Fruit fly (Drosophila melanogaster) whole organism, embryonic: Measurements from ENCODE around the gene Ankrd49.

Source experiments
- Antp ChIP-seq: fragments of 200-800 bp; sonication (Bioruptor generic); optimal IDR thresholded peaks from 3 replicates; lab custom pipeline; 2016; ENCODE audit warnings: missing biosample characterization, missing genetic modification characterization
- Asciz ChIP-seq: fragments of 200-800 bp; sonication (Bioruptor generic); optimal IDR thresholded peaks from 2 replicates; lab custom pipeline; 2017; ENCODE audit warnings: missing biosample characterization, mild to moderate bottlenecking, missing genetic modification characterization, missing genetic modification reagents
- Atf-2 ChIP-seq: fragments of 200-800 bp; sonication (Bioruptor generic); optimal IDR thresholded peaks from 2 replicates; lab custom pipeline; 2016; ENCODE audit warnings: missing biosample characterization, missing genetic modification characterization
- Awh ChIP-seq: fragments of 200-800 bp; sonication (Bioruptor generic); IDR thresholded peaks from 2 replicates; pipeline ENCODE4, ENCODE4 v1.3.6; 2022; ENCODE audit warnings: missing biosample characterization, missing genetic modification characterization
- CG12219 ChIP-seq: fragments of 200-800 bp; sonication (Bioruptor generic); optimal IDR thresholded peaks from 3 replicates; lab custom pipeline; 2018; ENCODE audit warnings: missing biosample characterization, mild to moderate bottlenecking, missing genetic modification characterization
- CG13123 ChIP-seq: fragments of 200-800 bp; sonication (Bioruptor generic); optimal IDR thresholded peaks from 2 replicates; lab custom pipeline; 2016; ENCODE audit warnings: missing biosample characterization, missing genetic modification characterization
- CG14441 ChIP-seq: fragments of 200-800 bp; sonication (Bioruptor generic); IDR thresholded peaks from 2 replicates; pipeline ENCODE4 v1.3.6; 2022; ENCODE audit warnings: missing biosample characterization, missing genetic modification characterization
- CG15696 ChIP-seq: fragments of 200-800 bp; sonication (Bioruptor generic); optimal IDR thresholded peaks from 2 replicates; lab custom pipeline; 2019; ENCODE audit warnings: missing biosample characterization, mild to moderate bottlenecking, missing genetic modification characterization, moderate library complexity
- CG1602 ChIP-seq: fragments of 200-800 bp; sonication (Bioruptor generic); optimal IDR thresholded peaks from 3 replicates; lab custom pipeline; 2016; ENCODE audit warnings: missing biosample characterization, missing genetic modification characterization
- CG1603 ChIP-seq: fragments of 200-800 bp; sonication (Bioruptor generic); optimal IDR thresholded peaks from 2 replicates; lab custom pipeline; 2019; ENCODE audit warnings: missing biosample characterization, mild to moderate bottlenecking, missing genetic modification characterization, moderate library complexity
- CG17359 ChIP-seq: fragments of 200-800 bp; sonication (Bioruptor generic); optimal IDR thresholded peaks from 3 replicates; lab custom pipeline; 2018; ENCODE audit warnings: missing biosample characterization, mild to moderate bottlenecking, missing genetic modification characterization, moderate library complexity
- CG17612 ChIP-seq: fragments of 200-800 bp; sonication (Bioruptor generic); IDR thresholded peaks from 2 replicates; pipeline ENCODE4 v1.3.6; 2022; ENCODE audit warnings: missing biosample characterization, missing genetic modification characterization
- CG18619 ChIP-seq: fragments of 200-800 bp; sonication (Bioruptor generic); optimal IDR thresholded peaks from 3 replicates; lab custom pipeline; 2017; ENCODE audit warnings: missing biosample characterization, mild to moderate bottlenecking, missing genetic modification characterization
- CG2116 ChIP-seq: fragments of 200-800 bp; sonication (Bioruptor generic); optimal IDR thresholded peaks from 3 replicates; lab custom pipeline; 2018; ENCODE audit warnings: missing biosample characterization, mild to moderate bottlenecking, missing genetic modification characterization
- CG2889 ChIP-seq: fragments of 200-800 bp; sonication (Bioruptor generic); IDR thresholded peaks from 3 replicates; pipeline ENCODE4 v1.3.6; 2022; ENCODE audit warnings: missing biosample characterization, missing genetic modification characterization
- CG3838 ChIP-seq: fragments of 200-800 bp; sonication (Bioruptor generic); optimal IDR thresholded peaks from 3 replicates; lab custom pipeline; 2016; ENCODE audit warnings: missing biosample characterization, missing genetic modification characterization
- CG6654 ChIP-seq: fragments of 200-800 bp; sonication (Bioruptor generic); optimal IDR thresholded peaks from 2 replicates; lab custom pipeline; 2017; ENCODE audit warnings: missing biosample characterization, mild to moderate bottlenecking, missing genetic modification characterization
- CG7928 ChIP-seq: fragments of 200-800 bp; sonication (Bioruptor generic); optimal IDR thresholded peaks from 2 replicates; lab custom pipeline; 2017; ENCODE audit warnings: missing biosample characterization, mild to moderate bottlenecking, missing genetic modification characterization
- CG9817 ChIP-seq: fragments of 200-800 bp; sonication (Bioruptor generic); optimal IDR thresholded peaks from 2 replicates; lab custom pipeline; 2018; ENCODE audit warnings: missing biosample characterization, mild to moderate bottlenecking, missing genetic modification characterization, moderate library complexity
- CTCF ChIP-seq: fragments of 200-800 bp; sonication (Bioruptor generic); optimal IDR thresholded peaks from 2 replicates; lab custom pipeline; 2017; ENCODE audit warnings: missing biosample characterization, mild to moderate bottlenecking, missing genetic modification characterization, moderate library complexity
- Chrac-16 ChIP-seq: fragments of 200-800 bp; sonication (Bioruptor generic); optimal IDR thresholded peaks from 3 replicates; lab custom pipeline; 2016; ENCODE audit warnings: missing biosample characterization, missing genetic modification characterization
- D19A ChIP-seq: fragments of 200-800 bp; optimal IDR thresholded peaks from 3 replicates; lab custom pipeline; 2019; ENCODE audit warnings: missing biosample characterization, mild to moderate bottlenecking, missing genetic modification characterization, moderate library complexity
- D19B ChIP-seq: fragments of 200-800 bp; sonication (Bioruptor generic); optimal IDR thresholded peaks from 2 replicates; lab custom pipeline; 2017; ENCODE audit warnings: missing biosample characterization, mild to moderate bottlenecking, missing genetic modification characterization
- Ets65A ChIP-seq: fragments of 200-800 bp; sonication (Bioruptor generic); peaks from one replicate; lab custom pipeline; 2016; ENCODE audit warnings: missing biosample characterization, missing genetic modification characterization
- H15 ChIP-seq: fragments of 200-800 bp; sonication (Bioruptor generic); IDR thresholded peaks from 3 replicates; pipeline ENCODE4 v1.3.6; 2022; ENCODE audit warnings: missing biosample characterization, missing genetic modification characterization
- HHEX ChIP-seq: fragments of 200-800 bp; sonication (Bioruptor generic); optimal IDR thresholded peaks from 3 replicates; lab custom pipeline; 2017; ENCODE audit warnings: missing biosample characterization, mild to moderate bottlenecking, missing genetic modification characterization, missing genetic modification reagents
- Hey ChIP-seq: fragments of 200-800 bp; sonication (Bioruptor generic); optimal IDR thresholded peaks from 3 replicates; lab custom pipeline; 2018; ENCODE audit warnings: missing biosample characterization, mild to moderate bottlenecking, missing genetic modification characterization
- Hr39 ChIP-seq: fragments of >200 bp; optimal IDR thresholded peaks from 2 replicates; lab custom pipeline; 2017
- Kr ChIP-seq: fragments of 200-800 bp; sonication (Bioruptor generic); optimal IDR thresholded peaks from 2 replicates; lab custom pipeline; 2017; ENCODE audit warnings: missing biosample characterization, mild to moderate bottlenecking, missing genetic modification characterization
- NC2α ChIP-seq: fragments of 200-800 bp; sonication (Bioruptor generic); optimal IDR thresholded peaks from 2 replicates; lab custom pipeline; 2016; ENCODE audit warnings: missing biosample characterization, missing genetic modification characterization
- Ravus ChIP-seq: fragments of 200-800 bp; sonication (Bioruptor generic); IDR thresholded peaks from 2 replicates; pipeline ENCODE4 v1.3.6; 2022; ENCODE audit warnings: missing biosample characterization, missing genetic modification characterization
- Sry-β ChIP-seq: fragments of 200-800 bp; sonication (Bioruptor generic); optimal IDR thresholded peaks from 2 replicates; lab custom pipeline; 2018; ENCODE audit warnings: missing biosample characterization, mild to moderate bottlenecking, missing genetic modification characterization, moderate library complexity
- Trl ChIP-seq, 3 experiments: fragments of >200 bp in 2 of 3; fragments of 200-800 bp in 1 of 3; sonication (Bioruptor generic) in 1 of 3; optimal IDR thresholded peaks; 2 replicates in 1 of 3; 3 replicates in 2 of 3; lab custom pipeline; 2016 to 2017; ENCODE audit warnings: missing biosample characterization in 1 of 3, missing genetic modification characterization in 1 of 3
- bbx ChIP-seq: fragments of 200-800 bp; sonication (Bioruptor generic); IDR thresholded peaks from 2 replicates; pipeline ENCODE4 v1.3.6; 2022; ENCODE audit warnings: missing biosample characterization, missing genetic modification characterization; ENCODE audit not compliant: partially characterized antibody
- bigmax ChIP-seq: fragments of 200-800 bp; sonication (Bioruptor generic); optimal IDR thresholded peaks from 2 replicates; lab custom pipeline; 2018; ENCODE audit warnings: missing biosample characterization, mild to moderate bottlenecking, missing genetic modification characterization
- br ChIP-seq: fragments of >200 bp; optimal IDR thresholded peaks from 2 replicates; lab custom pipeline; 2017
- cato ChIP-seq: fragments of 200-800 bp; sonication (Bioruptor generic); optimal IDR thresholded peaks from 2 replicates; lab custom pipeline; 2016; ENCODE audit warnings: missing biosample characterization, missing genetic modification characterization, borderline replicate concordance
- chinmo ChIP-seq: fragments of 200-800 bp; sonication (Bioruptor generic); IDR thresholded peaks from 4 replicates; pipeline ENCODE4 v1.3.6; 2022; ENCODE audit warnings: missing biosample characterization, missing genetic modification characterization; ENCODE audit not compliant: partially characterized antibody
- dmrt99B ChIP-seq: fragments of 200-800 bp; sonication (Bioruptor generic); optimal IDR thresholded peaks from 2 replicates; lab custom pipeline; 2018; ENCODE audit warnings: missing biosample characterization, mild to moderate bottlenecking, missing genetic modification characterization, moderate library complexity
- dysf ChIP-seq: fragments of 200-800 bp; sonication (Bioruptor generic); IDR thresholded peaks from 3 replicates; pipeline ENCODE4 v1.3.6; 2022; ENCODE audit warnings: missing biosample characterization, missing genetic modification characterization
- eyg ChIP-seq: fragments of 200-800 bp; sonication (Bioruptor generic); optimal IDR thresholded peaks from 3 replicates; lab custom pipeline; 2016; ENCODE audit warnings: missing biosample characterization, missing genetic modification characterization
- fd96Cb ChIP-seq: fragments of 200-800 bp; sonication (Bioruptor generic); optimal IDR thresholded peaks from 2 replicates; lab custom pipeline; 2018; ENCODE audit warnings: missing biosample characterization, mild to moderate bottlenecking, missing genetic modification characterization, moderate library complexity
- kah ChIP-seq: fragments of 200-800 bp; sonication (Bioruptor generic); optimal IDR thresholded peaks from 2 replicates; lab custom pipeline; 2018; ENCODE audit warnings: missing biosample characterization, mild to moderate bottlenecking, missing genetic modification characterization
- lilli ChIP-seq: fragments of 200-800 bp; sonication (Bioruptor generic); optimal IDR thresholded peaks from 3 replicates; lab custom pipeline; 2016; ENCODE audit warnings: missing biosample characterization, missing genetic modification characterization
- peb ChIP-seq: fragments of 200-800 bp; sonication (Bioruptor generic); IDR thresholded peaks from 2 replicates; pipeline ENCODE4 v1.3.6; 2022; ENCODE audit warnings: missing biosample characterization, missing genetic modification characterization
- psq ChIP-seq: fragments of 200-800 bp; sonication (Bioruptor generic); optimal IDR thresholded peaks from 2 replicates; lab custom pipeline; 2017; ENCODE audit warnings: missing biosample characterization, missing genetic modification characterization
- run ChIP-seq: fragments of 200-800 bp; sonication (Bioruptor generic); optimal IDR thresholded peaks from 3 replicates; lab custom pipeline; 2018; ENCODE audit warnings: missing biosample characterization, mild to moderate bottlenecking, missing genetic modification characterization
- sima ChIP-seq: fragments of 200-800 bp; sonication (Bioruptor generic); optimal IDR thresholded peaks from 2 replicates; lab custom pipeline; 2016; ENCODE audit warnings: missing biosample characterization, missing genetic modification characterization
- ssp ChIP-seq: fragments of 200-800 bp; sonication (Bioruptor generic); IDR thresholded peaks from 2 replicates; pipeline ENCODE4 v1.3.6; 2022; ENCODE audit warnings: missing biosample characterization, missing genetic modification characterization
- toy ChIP-seq: fragments of 200-800 bp; sonication (Bioruptor generic); IDR thresholded peaks from 2 replicates; pipeline ENCODE4 v1.3.6; 2022; ENCODE audit warnings: missing biosample characterization, missing genetic modification characterization
- unpg ChIP-seq: fragments of 200-800 bp; sonication (Bioruptor generic); optimal IDR thresholded peaks from 3 replicates; lab custom pipeline; 2018; ENCODE audit warnings: missing biosample characterization, mild to moderate bottlenecking, missing genetic modification characterization, moderate library complexity
- wdn ChIP-seq: fragments of 200-800 bp; sonication (Bioruptor generic); IDR thresholded peaks from 2 replicates; pipeline ENCODE4 v1.3.6; 2022; ENCODE audit warnings: missing biosample characterization, missing genetic modification characterization

Gene Ankrd49

DNA sequence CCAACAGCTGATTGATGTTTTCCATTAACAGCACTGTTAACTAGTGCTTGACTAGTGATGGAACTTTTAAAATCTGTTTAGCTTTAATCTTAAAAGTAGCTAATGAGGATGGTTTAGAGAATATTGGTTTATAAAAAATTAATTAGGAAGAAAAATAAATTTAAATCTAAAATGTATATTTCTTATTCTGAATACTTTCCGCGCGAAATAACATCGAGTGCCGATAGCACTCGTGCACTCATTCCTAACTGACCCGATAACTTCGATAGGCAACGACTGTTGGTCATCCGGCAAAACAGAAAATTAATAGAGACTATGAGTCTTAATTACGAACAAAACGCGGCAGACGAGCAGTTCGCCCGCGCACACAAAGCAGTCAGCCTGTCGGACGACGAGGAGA, 2.5 kb upstream of the Ankrd49 start, which contains the start of the genes THG and Rnmt (continued):
- TF ChIP-seq CG18619: peak; percentile 69
- TF ChIP-seq CG2116: peak; percentile 84
- TF ChIP-seq CG17359 (tag; lab: Kevin White, UChicago): peak; percentile 72
- peak; percentile 47 for TF ChIP-seq Sry-β (GFP tag; lab: Kevin White, UChicago)
- peak; percentile 9 for TF ChIP-seq cato (GFP tag; lab: Kevin White, UChicago)
- peak; percentile 14 for TF ChIP-seq eyg
- 0 out of 2 replicates have a peak, but pooled peaks have one; percentile 28 for TF ChIP-seq toy
- peak; percentile 60 for TF ChIP-seq D19A
- TF ChIP-seq psq (GFP tag; lab: Kevin White, UChicago): peak; percentile 52
- peak; percentile 87 for TF ChIP-seq CG1602 (GFP tag; lab: Kevin White, UChicago)
- peak; percentile 12 for TF ChIP-seq run
- TF ChIP-seq H15 (GFP tag; lab: Robert Waterston, UW): peak; percentile 83
- peak; percentile 62 for TF ChIP-seq peb (GFP tag; lab: Robert Waterston, UW)
- peak; percentile 54 for TF ChIP-seq CG7928 (GFP tag; lab: Kevin White, UChicago)
- TF ChIP-seq kah (GFP tag; lab: Kevin White, UChicago): peak; percentile 7
- TF ChIP-seq Atf-2: peak; percentile 50
- no peak for TF ChIP-seq CG17612 (GFP tag; lab: Robert Waterston, UW)
- TF ChIP-seq Ets65A (GFP tag; lab: Kevin White, UChicago): peak; percentile 93
- TF ChIP-seq CG3838 (GFP tag; lab: Kevin White, UChicago): peak; percentile 49
- peak; percentile 50 for TF ChIP-seq HHEX (GFP tag; lab: Kevin White, UChicago)
- no peak for TF ChIP-seq br (lab: Kevin White, UChicago)
- peak; percentile 82 for TF ChIP-seq CG15696
- TF ChIP-seq fd96Cb (tag; lab: Kevin White, UChicago): peak; percentile 63
- peak; percentile 90 for TF ChIP-seq CG9817 (tag; lab: Kevin White, UChicago)
- peak; percentile 55 for TF ChIP-seq Antp (GFP tag; lab: Kevin White, UChicago)
- TF ChIP-seq lilli: peak; percentile 90
- peak; percentile 81 for TF ChIP-seq bbx
- TF ChIP-seq CG13123 (GFP tag; lab: Kevin White, UChicago): peak; percentile 66
- TF ChIP-seq Ravus (GFP tag; lab: Robert Waterston, UW): peak; percentile 28; the same call in 1 of the 2 replicates
- no peak for TF ChIP-seq Trl (optimal IDR thresholded peaks at IDR 0.05; lab: Kevin White, UChicago)
- TF ChIP-seq Trl (GFP tag; optimal IDR thresholded peaks at IDR 0.05; lab: Kevin White, UChicago): peak; percentile 69
- no peak for TF ChIP-seq Hr39 (lab: Kevin White, UChicago)
- peak; percentile 84 for TF ChIP-seq dysf (GFP tag; lab: Robert Waterston, UW)
- peak; percentile 88 for TF ChIP-seq unpg (GFP tag; lab: Kevin White, UChicago)
- no peak for TF ChIP-seq NC2α (GFP tag; lab: Kevin White, UChicago)
- TF ChIP-seq CG6654: no peak
- TF ChIP-seq chinmo (GFP tag; lab: Robert Waterston, UW): no peak
- TF ChIP-seq sima (GFP tag; lab: Kevin White, UChicago): no peak
- peak; percentile 66 for TF ChIP-seq ssp (GFP tag; lab: Robert Waterston, UW)
- TF ChIP-seq Kr (GFP tag; lab: Kevin White, UChicago): no peak
- TF ChIP-seq CTCF: no peak
- TF ChIP-seq CG2889 (GFP tag; lab: Robert Waterston, UW): peak; percentile 52; the same call in 2 of the 3 replicates
- TF ChIP-seq Hey (tag; lab: Kevin White, UChicago): no peak
- peak; percentile 37 for TF ChIP-seq CG12219 (GFP tag; lab: Kevin White, UChicago)
- TF ChIP-seq CG14441: peak; percentile 86
- peak; percentile 73 for TF ChIP-seq Awh (GFP tag; lab: Robert Waterston, UW)
- TF ChIP-seq bigmax: no peak
- peak; percentile 87 for TF ChIP-seq Chrac-16 (GFP tag; lab: Kevin White, UChicago)
- peak; percentile 69 for TF ChIP-seq dmrt99B (tag; lab: Kevin White, UChicago)
- TF ChIP-seq D19B: peak; percentile 3
- peak; percentile 71 for TF ChIP-seq CG1603 (tag; lab: Kevin White, UChicago)
- TF ChIP-seq wdn: peak; percentile 72
- TF ChIP-seq Asciz: peak; percentile 14
